Worm (Caenorhabditis elegans): ENCODE results near the gene C41H7.9.

C41H7.9 gene

ce11 chrII:3000535-3001264, 11.3 kb downstream of the C41H7.9 start, which contains the start of gene lido-9:
lido-9 (plus strand) TSS chrII:3000768.
- no peak for TF ChIP-seq elt-3 (tag; optimal IDR thresholded peaks at IDR 0.05)
- TF ChIP-seq nhr-6 (tag; optimal IDR thresholded peaks at IDR 0.05): no peak
- no peak for TF ChIP-seq nhr-21 (tag; optimal IDR thresholded peaks at IDR 0.05)
- no peak for TF ChIP-seq unc-55 (GFP tag; optimal IDR thresholded peaks at IDR 0.05)
- TF ChIP-seq nhr-11 (tag; optimal IDR thresholded peaks at IDR 0.05): no peak
- TF ChIP-seq aly-2 (tag; optimal IDR thresholded peaks at IDR 0.05): no peak
- TF ChIP-seq nhr-237 (tag; optimal IDR thresholded peaks at IDR 0.05): no peak
- TF ChIP-seq ztf-1 (GFP tag; conservative IDR thresholded peaks at IDR 0.05): no peak
- no peak for TF ChIP-seq F13H6.1 (tag; optimal IDR thresholded peaks at IDR 0.05)
- TF ChIP-seq ZK546.5 (tag; optimal IDR thresholded peaks at IDR 0.05): no peak
- no peak for TF ChIP-seq crh-2 (tag; optimal IDR thresholded peaks at IDR 0.05)
- no peak for TF ChIP-seq lin-13 (GFP tag; optimal IDR thresholded peaks at IDR 0.05)
- TF ChIP-seq alr-1 (tag; optimal IDR thresholded peaks at IDR 0.05): no peak
- TF ChIP-seq ceh-82 (tag; optimal IDR thresholded peaks at IDR 0.05): no peak
- TF ChIP-seq unc-62 (GFP tag; optimal IDR thresholded peaks at IDR 0.05): no peak
- TF ChIP-seq ceh-16 (tag; optimal IDR thresholded peaks at IDR 0.05): no peak
- no peak for TF ChIP-seq nhr-12 (tag; optimal IDR thresholded peaks at IDR 0.05)
- no peak for TF ChIP-seq C34F6.9 (tag; optimal IDR thresholded peaks at IDR 0.05)
- TF ChIP-seq lin-39 (tag; optimal IDR thresholded peaks at IDR 0.05): no peak
- no peak for TF ChIP-seq nhr-23 (tag; optimal IDR thresholded peaks at IDR 0.05)

ce11 chrII:2997828-2998441, 14.1 kb downstream of the C41H7.9 start:
- no peak for TF ChIP-seq elt-1 (tag; optimal IDR thresholded peaks at IDR 0.05)
- TF ChIP-seq sma-3 (GFP tag; optimal IDR thresholded peaks at IDR 0.05): no peak
- TF ChIP-seq dmd-4 (tag; optimal IDR thresholded peaks at IDR 0.05): no peak
- no peak for TF ChIP-seq gmeb-1 (tag; optimal IDR thresholded peaks at IDR 0.05)
- TF ChIP-seq F13H6.1 (tag; optimal IDR thresholded peaks at IDR 0.05): no peak
- no peak for TF ChIP-seq ZK546.5 (tag; optimal IDR thresholded peaks at IDR 0.05)
- no peak for TF ChIP-seq blmp-1 (tag; optimal IDR thresholded peaks at IDR 0.05; ENCODE audit: insufficient read depth)
- no peak for TF ChIP-seq nhr-25 (tag; optimal IDR thresholded peaks at IDR 0.05)
- TF ChIP-seq nhr-21 (tag; optimal IDR thresholded peaks at IDR 0.05): no peak
- no peak for TF ChIP-seq lin-11 (tag; optimal IDR thresholded peaks at IDR 0.05)

ce11 chrII:2996721-2997120, 15.3 kb downstream of the C41H7.9 start, which contains the start of gene lido-8:
lido-8 (plus strand) TSS chrII:2997021.
- no peak for TF ChIP-seq blmp-1 (tag; optimal IDR thresholded peaks at IDR 0.05; ENCODE audit: insufficient read depth)
- TF ChIP-seq lsy-2 (tag; optimal IDR thresholded peaks at IDR 0.05): no peak
- TF ChIP-seq lin-39 (tag; optimal IDR thresholded peaks at IDR 0.05): no peak
- no peak for TF ChIP-seq mbf-1 (tag; optimal IDR thresholded peaks at IDR 0.05)
- TF ChIP-seq ZK546.5 (tag; optimal IDR thresholded peaks at IDR 0.05): no peak
- TF ChIP-seq peb-1 (tag; optimal IDR thresholded peaks at IDR 0.05): no peak
- no peak for TF ChIP-seq nhr-237 (tag; optimal IDR thresholded peaks at IDR 0.05)

- TF ChIP-seq ceh-82 (tag; optimal IDR thresholded peaks at IDR 0.05) (no peak), aly-2 (tag; optimal IDR thresholded peaks at IDR 0.05) (no peak), ama-1 (optimal IDR thresholded peaks at IDR 0.05) (no peak), Y55F3AM.14 (GFP tag; optimal IDR thresholded peaks at IDR 0.05) (no peak), blmp-1 (tag; optimal IDR thresholded peaks at IDR 0.05; ENCODE audit: insufficient read depth) (peak; percentile 86), unc-55 (GFP tag; optimal IDR thresholded peaks at IDR 0.05) (peak; percentile 7), crh-2 (tag; optimal IDR thresholded peaks at IDR 0.05) (no peak), nhr-10 (tag; optimal IDR thresholded peaks at IDR 0.05) (no peak), fos-1 (tag; optimal IDR thresholded peaks at IDR 0.05) (no peak), nhr-77 (tag; optimal IDR thresholded peaks at IDR 0.05) (no peak), nhr-129 (tag; optimal IDR thresholded peaks at IDR 0.05) (peak; percentile 46), lin-11 (tag; optimal IDR thresholded peaks at IDR 0.05) (no peak), lin-13 (GFP tag; optimal IDR thresholded peaks at IDR 0.05) (no peak), sem-4 (tag; optimal IDR thresholded peaks at IDR 0.05) (no peak), skn-1 (tag; optimal IDR thresholded peaks at IDR 0.05) (no peak), mbf-1 (tag; optimal IDR thresholded peaks at IDR 0.05) (no peak), nhr-11 (tag; optimal IDR thresholded peaks at IDR 0.05) (no peak), dmd-4 (tag; optimal IDR thresholded peaks at IDR 0.05) (no peak), nhr-12 (tag; optimal IDR thresholded peaks at IDR 0.05) (no peak), F13H6.1 (tag; optimal IDR thresholded peaks at IDR 0.05) (no peak), ztf-4 (tag; optimal IDR thresholded peaks at IDR 0.05) (no peak), lin-39 (tag; optimal IDR thresholded peaks at IDR 0.05) (no peak), C34F6.9 (tag; optimal IDR thresholded peaks at IDR 0.05) (no peak), elt-3 (tag; optimal IDR thresholded peaks at IDR 0.05) (no peak), ZK546.5 (tag; optimal IDR thresholded peaks at IDR 0.05) (no peak), R02D3.7 (tag; optimal IDR thresholded peaks at IDR 0.05) (no peak), lsy-2 (tag; optimal IDR thresholded peaks at IDR 0.05) (peak in 1 of 2 experiments; percentile 3), ztf-1 (GFP tag; conservative IDR thresholded peaks at IDR 0.05) (no peak), egl-27 (tag; optimal IDR thresholded peaks at IDR 0.05) (no peak), ceh-16 (tag; optimal IDR thresholded peaks at IDR 0.05) (peak; percentile 64)
Observed at ce11 chrII:2994590-2995392, 17.2 kb downstream of the C41H7.9 start.

Data from whole organism, L2 larva.